Fruit fly (Drosophila melanogaster) whole organism, embryonic: ENCODE data around the gene Pka-C1.

Experiments used
- CG12155 ChIP-seq: fragments of 200-800 bp; sonication (Bioruptor generic); optimal IDR thresholded peaks from 3 replicates; lab custom pipeline; 2016; ENCODE audit warnings: missing biosample characterization, missing genetic modification characterization
- CG14667 ChIP-seq: fragments of 200-800 bp; sonication (Bioruptor generic); IDR thresholded peaks from 2 replicates; pipeline ENCODE4 v1.3.6; 2022; ENCODE audit warnings: missing biosample characterization, missing genetic modification characterization
- CG15073 ChIP-seq: fragments of 200-800 bp; sonication (Bioruptor generic); optimal IDR thresholded peaks from 2 replicates; lab custom pipeline; 2016; ENCODE audit warnings: missing biosample characterization, missing genetic modification characterization
- CG1529 ChIP-seq: fragments of 200-800 bp; sonication (Bioruptor generic); optimal IDR thresholded peaks from 3 replicates; lab custom pipeline; 2018; ENCODE audit warnings: missing biosample characterization, missing genetic modification characterization
- CG17328 ChIP-seq: fragments of 200-800 bp; sonication (Bioruptor generic); IDR thresholded peaks from 2 replicates; pipeline ENCODE4 v1.3.6; 2022; ENCODE audit warnings: missing biosample characterization, missing genetic modification characterization
- CG17568 ChIP-seq: fragments of 200-800 bp; sonication (Bioruptor generic); optimal IDR thresholded peaks from 2 replicates; lab custom pipeline; 2018; ENCODE audit warnings: missing biosample characterization, mild to moderate bottlenecking, missing genetic modification characterization, moderate library complexity
- CG18011 ChIP-seq: fragments of 200-800 bp; sonication (Bioruptor generic); optimal IDR thresholded peaks from 2 replicates; lab custom pipeline; 2017; ENCODE audit warnings: missing biosample characterization, missing genetic modification characterization, mild to moderate bottlenecking, moderate library complexity, missing genotype
- CG32772 ChIP-seq: fragments of 200-800 bp; sonication (Bioruptor generic); IDR thresholded peaks from 2 replicates; pipeline ENCODE4 v1.3.6; 2022; ENCODE audit warnings: missing biosample characterization, missing genetic modification characterization
- CG6254 ChIP-seq: fragments of 200-800 bp; sonication (Bioruptor generic); optimal IDR thresholded peaks from 3 replicates; lab custom pipeline; 2017; ENCODE audit warnings: mild to moderate bottlenecking, missing biosample characterization, missing genetic modification reagents, missing genetic modification characterization
- CG7556 ChIP-seq: fragments of 200-800 bp; sonication (Bioruptor generic); optimal IDR thresholded peaks from 2 replicates; lab custom pipeline; 2017; ENCODE audit warnings: missing biosample characterization, mild to moderate bottlenecking, missing genetic modification characterization
- CG7745 ChIP-seq: fragments of 200-800 bp; sonication (Bioruptor generic); optimal IDR thresholded peaks from 2 replicates; lab custom pipeline; 2018; ENCODE audit warnings: missing biosample characterization, mild to moderate bottlenecking, missing genetic modification characterization, moderate library complexity
- CG7928 ChIP-seq: fragments of 200-800 bp; sonication (Bioruptor generic); optimal IDR thresholded peaks from 2 replicates; lab custom pipeline; 2017; ENCODE audit warnings: missing biosample characterization, mild to moderate bottlenecking, missing genetic modification characterization
- Camta ChIP-seq: fragments of 200-800 bp; sonication (Bioruptor generic); optimal IDR thresholded peaks from 2 replicates; lab custom pipeline; 2016; ENCODE audit warnings: missing biosample characterization, missing genetic modification characterization
- Doc2 ChIP-seq: fragments of 200-800 bp; sonication (Bioruptor generic); IDR thresholded peaks from 2 replicates; pipeline ENCODE4 v1.3.6; 2022; ENCODE audit warnings: missing biosample characterization, missing genetic modification characterization
- HLH3B ChIP-seq: fragments of 200-800 bp; sonication (Bioruptor generic); IDR thresholded peaks from 2 replicates; pipeline ENCODE4 v1.3.6; 2022; ENCODE audit warnings: missing biosample characterization, missing genetic modification characterization
- Hand ChIP-seq: fragments of 200-800 bp; sonication (Bioruptor generic); optimal IDR thresholded peaks from 2 replicates; lab custom pipeline; 2017; ENCODE audit warnings: mild to moderate bottlenecking, missing biosample characterization, missing genetic modification reagents, missing genetic modification characterization
- Hey ChIP-seq: fragments of 200-800 bp; sonication (Bioruptor generic); optimal IDR thresholded peaks from 3 replicates; lab custom pipeline; 2018; ENCODE audit warnings: missing biosample characterization, mild to moderate bottlenecking, missing genetic modification characterization
- HmgZ ChIP-seq: fragments of 200-800 bp; sonication (Bioruptor generic); optimal IDR thresholded peaks from 2 replicates; lab custom pipeline; 2018; ENCODE audit warnings: missing biosample characterization, mild to moderate bottlenecking, missing genetic modification characterization
- Hsf ChIP-seq: fragments of 200-800 bp; sonication (Bioruptor generic); optimal IDR thresholded peaks from 3 replicates; lab custom pipeline; 2016; ENCODE audit warnings: missing biosample characterization, missing genetic modification characterization
- Jarid2 ChIP-seq: fragments of 200-800 bp; sonication (Bioruptor generic); optimal IDR thresholded peaks from 3 replicates; lab custom pipeline; 2017; ENCODE audit warnings: mild to moderate bottlenecking, missing biosample characterization, missing genetic modification reagents, missing genetic modification characterization
- Mrtf ChIP-seq: fragments of 200-800 bp; sonication (Bioruptor generic); IDR thresholded peaks from 3 replicates; pipeline ENCODE4 v1.3.6; 2022; ENCODE audit warnings: missing biosample characterization, missing genetic modification characterization
- Nf-YA ChIP-seq: fragments of 200-800 bp; sonication (Bioruptor generic); IDR thresholded peaks from 2 replicates; pipeline ENCODE4 v1.3.6; 2022; ENCODE audit warnings: missing biosample characterization, missing genetic modification characterization
- ab ChIP-seq: fragments of 200-800 bp; sonication (Bioruptor generic); optimal IDR thresholded peaks from 2 replicates; lab custom pipeline; 2016; ENCODE audit warnings: missing biosample characterization, missing genetic modification characterization
- cato ChIP-seq: fragments of 200-800 bp; sonication (Bioruptor generic); optimal IDR thresholded peaks from 2 replicates; lab custom pipeline; 2016; ENCODE audit warnings: missing biosample characterization, missing genetic modification characterization, borderline replicate concordance
- cg ChIP-seq: fragments of 200-800 bp; sonication (Bioruptor generic); optimal IDR thresholded peaks from 3 replicates; lab custom pipeline; 2019; ENCODE audit warnings: missing biosample characterization, mild to moderate bottlenecking, missing genetic modification characterization, moderate library complexity
- crc ChIP-seq: fragments of 200-800 bp; sonication (Bioruptor generic); optimal IDR thresholded peaks from 2 replicates; lab custom pipeline; 2016; ENCODE audit warnings: missing biosample characterization, missing genetic modification characterization
- esg ChIP-seq: fragments of 200-800 bp; sonication (Bioruptor generic); conservative IDR thresholded peaks from 2 replicates; pipeline ENCODE4 v1.3.6; 2022; ENCODE audit warnings: missing biosample characterization, missing genetic modification characterization
- fd102C ChIP-seq: fragments of 200-800 bp; sonication (Bioruptor generic); optimal IDR thresholded peaks from 2 replicates; lab custom pipeline; 2018; ENCODE audit warnings: missing biosample characterization, mild to moderate bottlenecking, missing genetic modification characterization, moderate library complexity
- fd3F ChIP-seq: fragments of 200-800 bp; sonication (Bioruptor generic); optimal IDR thresholded peaks from 2 replicates; lab custom pipeline; 2018; ENCODE audit warnings: missing biosample characterization, mild to moderate bottlenecking, missing genetic modification characterization, moderate library complexity
- fd64A ChIP-seq: fragments of 200-800 bp; sonication (Bioruptor generic); optimal IDR thresholded peaks from 3 replicates; lab custom pipeline; 2018; ENCODE audit warnings: missing biosample characterization, mild to moderate bottlenecking, missing genetic modification characterization
- gfzf ChIP-seq: fragments of 200-800 bp; sonication (Bioruptor generic); optimal IDR thresholded peaks from 2 replicates; lab custom pipeline; 2016; ENCODE audit warnings: missing biosample characterization, mild to moderate bottlenecking, missing genetic modification characterization, moderate library complexity
- gsb-n ChIP-seq: fragments of 200-800 bp; sonication (Bioruptor generic); optimal IDR thresholded peaks from 3 replicates; lab custom pipeline; 2018; ENCODE audit warnings: missing biosample characterization, mild to moderate bottlenecking, missing genetic modification characterization
- hbn ChIP-seq: fragments of 200-800 bp; sonication (Bioruptor generic); IDR thresholded peaks from 2 replicates; pipeline ENCODE4 v1.3.6; 2022; ENCODE audit warnings: missing biosample characterization, missing genetic modification characterization; ENCODE audit not compliant: partially characterized antibody
- lbe ChIP-seq: fragments of 200-800 bp; sonication (Bioruptor generic); optimal IDR thresholded peaks from 2 replicates; lab custom pipeline; 2016; ENCODE audit warnings: missing biosample characterization, mild to moderate bottlenecking, missing genetic modification characterization
- nmo ChIP-seq: fragments of 200-800 bp; sonication (Bioruptor generic); optimal IDR thresholded peaks from 2 replicates; lab custom pipeline; 2018; ENCODE audit warnings: missing biosample characterization, mild to moderate bottlenecking, missing genetic modification characterization, moderate library complexity
- odd ChIP-seq: fragments of 200-800 bp; sonication (Bioruptor generic); optimal IDR thresholded peaks from 2 replicates; lab custom pipeline; 2017; ENCODE audit warnings: missing biosample characterization, mild to moderate bottlenecking, missing genetic modification characterization
- org-1 ChIP-seq: fragments of 200-800 bp; sonication (Bioruptor generic); optimal IDR thresholded peaks from 2 replicates; lab custom pipeline; 2017; ENCODE audit warnings: missing biosample characterization, missing genetic modification characterization
- otp ChIP-seq: fragments of 200-800 bp; sonication (Bioruptor generic); IDR thresholded peaks from 3 replicates; pipeline ENCODE4, ENCODE4 v1.3.6; 2022; ENCODE audit warnings: missing biosample characterization, missing genetic modification characterization
- peb ChIP-seq: fragments of 200-800 bp; sonication (Bioruptor generic); IDR thresholded peaks from 2 replicates; pipeline ENCODE4 v1.3.6; 2022; ENCODE audit warnings: missing biosample characterization, missing genetic modification characterization
- pfk ChIP-seq: fragments of 200-800 bp; sonication (Bioruptor generic); optimal IDR thresholded peaks from 2 replicates; lab custom pipeline; 2018; ENCODE audit warnings: missing biosample characterization, mild to moderate bottlenecking, missing genetic modification characterization, moderate library complexity
- pnt ChIP-seq: fragments of 200-800 bp; sonication (Bioruptor generic); optimal IDR thresholded peaks from 3 replicates; lab custom pipeline; 2016; ENCODE audit warnings: missing biosample characterization, missing genetic modification characterization
- pum ChIP-seq: fragments of 200-800 bp; sonication (Bioruptor generic); optimal IDR thresholded peaks from 2 replicates; lab custom pipeline; 2016; ENCODE audit warnings: missing biosample characterization, missing genetic modification characterization
- schlank ChIP-seq: fragments of 200-800 bp; sonication (Bioruptor generic); optimal IDR thresholded peaks from 2 replicates; lab custom pipeline; 2018; ENCODE audit warnings: missing biosample characterization, mild to moderate bottlenecking, missing genetic modification characterization
- seq ChIP-seq: fragments of 200-800 bp; sonication (Bioruptor generic); IDR thresholded peaks from 2 replicates; pipeline ENCODE4 v1.3.6; 2022; ENCODE audit warnings: missing biosample characterization, missing genetic modification characterization
- shn ChIP-seq: fragments of 200-800 bp; sonication (Bioruptor generic); optimal IDR thresholded peaks from 3 replicates; lab custom pipeline; 2016; ENCODE audit warnings: missing biosample characterization, missing genetic modification characterization
- tup ChIP-seq: fragments of 200-800 bp; sonication (Bioruptor generic); optimal IDR thresholded peaks from 2 replicates; lab custom pipeline; 2016; ENCODE audit warnings: missing biosample characterization, mild to moderate bottlenecking, missing genetic modification characterization, moderate library complexity
- usp ChIP-seq: fragments of >200 bp; optimal IDR thresholded peaks from 2 replicates; lab custom pipeline; 2017; ENCODE audit warnings: missing biosample characterization, missing genetic modification characterization
- wek ChIP-seq: fragments of 200-800 bp; sonication (Bioruptor generic); optimal IDR thresholded peaks from 3 replicates; lab custom pipeline; 2018; ENCODE audit warnings: missing biosample characterization, mild to moderate bottlenecking, missing genetic modification characterization, moderate library complexity
- zen2 ChIP-seq: fragments of 200-800 bp; sonication (Bioruptor generic); IDR thresholded peaks from 3 replicates; pipeline ENCODE4 v1.3.6; 2022; ENCODE audit warnings: missing biosample characterization, missing genetic modification characterization; ENCODE audit not compliant: partially characterized antibody
- zfh2 ChIP-seq: fragments of 200-800 bp; sonication (Bioruptor generic); optimal IDR thresholded peaks from 2 replicates; lab custom pipeline; 2016; ENCODE audit warnings: missing biosample characterization, missing genetic modification characterization

The Pka-C1 gene

dm6 chr2L:9633811-9634436, 65.2 kb downstream of the Pka-C1 start, which contains the start of gene Apoltp (continued):
- TF ChIP-seq CG17568 (GFP tag; lab: Kevin White, UChicago) = no peak
- TF ChIP-seq esg (GFP tag; lab: Robert Waterston, UW) = no peak; the same call in 1 of the 2 replicates
- TF ChIP-seq zen2 (GFP tag; lab: Robert Waterston, UW) = no peak
- peak; percentile 15 for TF ChIP-seq pfk (GFP tag; lab: Kevin White, UChicago)
- TF ChIP-seq crc = no peak
- peak; percentile 32 for TF ChIP-seq Jarid2 (GFP tag; lab: Kevin White, UChicago)
- peak; percentile 63 for TF ChIP-seq org-1
- TF ChIP-seq HmgZ (tag; lab: Kevin White, UChicago) = peak; percentile 39
- TF ChIP-seq wek (GFP tag; lab: Kevin White, UChicago) = no peak
- no peak for TF ChIP-seq schlank (tag; lab: Kevin White, UChicago)
- peak; percentile 63 for TF ChIP-seq Nf-YA (GFP tag; lab: Robert Waterston, UW)
- no peak for TF ChIP-seq cg (GFP tag; lab: Kevin White, UChicago)
- TF ChIP-seq tup (GFP tag; lab: Kevin White, UChicago) = peak; percentile 35
- peak; percentile 70 for TF ChIP-seq CG17328 (GFP tag; lab: Robert Waterston, UW)
- no peak for TF ChIP-seq Doc2 (GFP tag; lab: Robert Waterston, UW)
- TF ChIP-seq CG7928 (GFP tag; lab: Kevin White, UChicago) = peak; percentile 10
- no peak for TF ChIP-seq usp (GFP tag; lab: Kevin White, UChicago)
- no peak for TF ChIP-seq cato (GFP tag; lab: Kevin White, UChicago)
- TF ChIP-seq nmo (GFP tag; lab: Kevin White, UChicago) = peak; percentile 68
- TF ChIP-seq pnt (GFP tag; lab: Kevin White, UChicago) = no peak
- TF ChIP-seq ab (GFP tag; lab: Kevin White, UChicago) = no peak
- no peak for TF ChIP-seq lbe (GFP tag; lab: Kevin White, UChicago)
- 0 out of 3 replicates have a peak, but pooled peaks have one; percentile 20 for TF ChIP-seq otp
- TF ChIP-seq hbn (GFP tag; lab: Robert Waterston, UW) = no peak
- TF ChIP-seq CG15073 (GFP tag; lab: Kevin White, UChicago) = no peak
- peak; percentile 52 for TF ChIP-seq CG6254
- TF ChIP-seq HLH3B (GFP tag; lab: Robert Waterston, UW) = peak; percentile 79; the same call in 1 of the 2 replicates
- TF ChIP-seq pum (GFP tag; lab: Kevin White, UChicago) = peak; percentile 4
- peak; percentile 9 for TF ChIP-seq CG1529
- TF ChIP-seq Camta (GFP tag; lab: Kevin White, UChicago) = no peak
- TF ChIP-seq shn (GFP tag; lab: Kevin White, UChicago) = no peak
- TF ChIP-seq seq (GFP tag; lab: Robert Waterston, UW) = peak; percentile 55
- peak; percentile 85 for TF ChIP-seq CG7556 (GFP tag; lab: Kevin White, UChicago)
- no peak for TF ChIP-seq Hey (tag; lab: Kevin White, UChicago)
- peak; percentile 10 for TF ChIP-seq CG12155 (GFP tag; lab: Kevin White, UChicago)
- TF ChIP-seq CG32772 (GFP tag; lab: Robert Waterston, UW) = peak; percentile 75
- peak; percentile 68 for TF ChIP-seq CG14667
- TF ChIP-seq Hand (GFP tag; lab: Kevin White, UChicago) = peak; percentile 76
- TF ChIP-seq odd = peak; percentile 38
- TF ChIP-seq fd64A = no peak
- TF ChIP-seq peb (GFP tag; lab: Robert Waterston, UW) = no peak
- TF ChIP-seq gsb-n = peak; percentile 36
- no peak for TF ChIP-seq CG18011 (GFP tag; lab: Kevin White, UChicago)
- peak; percentile 17; the same call in 1 of the 3 replicates for TF ChIP-seq Mrtf (GFP tag; lab: Robert Waterston, UW)
- TF ChIP-seq Hsf (GFP tag; lab: Kevin White, UChicago) = peak; percentile 19
- TF ChIP-seq fd3F (GFP tag; lab: Kevin White, UChicago) = no peak
- no peak for TF ChIP-seq zfh2 (GFP tag; lab: Kevin White, UChicago)
- TF ChIP-seq CG7745 (tag; lab: Kevin White, UChicago) = no peak
- TF ChIP-seq fd102C (GFP tag; lab: Kevin White, UChicago) = no peak
- no peak for TF ChIP-seq gfzf (GFP tag; lab: Kevin White, UChicago)
